Fruit fly (Drosophila melanogaster) whole organism, embryonic: Measurements from ENCODE around the gene CG9133.

ENCODE experiments used
- Adf1 ChIP-seq: fragments of 200-800 bp; sonication (Bioruptor generic); IDR thresholded peaks from 2 replicates; pipeline ENCODE4 v1.3.6; 2022; ENCODE audit warnings: missing biosample characterization, missing genetic modification characterization
- Antp ChIP-seq: fragments of 200-800 bp; sonication (Bioruptor generic); optimal IDR thresholded peaks from 3 replicates; lab custom pipeline; 2016; ENCODE audit warnings: missing biosample characterization, missing genetic modification characterization
- Bteb2 ChIP-seq: fragments of 200-800 bp; sonication (Bioruptor generic); optimal IDR thresholded peaks from 2 replicates; lab custom pipeline; 2016; ENCODE audit warnings: missing biosample characterization, missing genetic modification characterization
- CG12391 ChIP-seq: fragments of 200-800 bp; sonication (Bioruptor generic); optimal IDR thresholded peaks from 3 replicates; lab custom pipeline; 2018; ENCODE audit warnings: missing biosample characterization, mild to moderate bottlenecking, missing genetic modification characterization, moderate library complexity
- CG12769 ChIP-seq: fragments of 200-800 bp; sonication (Bioruptor generic); optimal IDR thresholded peaks from 2 replicates; lab custom pipeline; 2019; ENCODE audit warnings: missing biosample characterization, mild to moderate bottlenecking, missing genetic modification characterization, moderate library complexity
- CG2889 ChIP-seq: fragments of 200-800 bp; sonication (Bioruptor generic); IDR thresholded peaks from 3 replicates; pipeline ENCODE4 v1.3.6; 2022; ENCODE audit warnings: missing biosample characterization, missing genetic modification characterization
- CG42726 ChIP-seq: fragments of 200-800 bp; sonication (Bioruptor generic); IDR thresholded peaks from 2 replicates; pipeline ENCODE4 v1.3.6; 2022; ENCODE audit warnings: missing biosample characterization, missing genetic modification characterization; ENCODE audit not compliant: partially characterized antibody
- CG4328 ChIP-seq: fragments of 200-800 bp; sonication (Bioruptor generic); optimal IDR thresholded peaks from 3 replicates; lab custom pipeline; 2017; ENCODE audit warnings: missing biosample characterization, missing genetic modification reagents, missing genetic modification characterization
- CG4617 ChIP-seq: fragments of 200-800 bp; sonication (Bioruptor generic); optimal IDR thresholded peaks from 3 replicates; lab custom pipeline; 2016; ENCODE audit warnings: missing biosample characterization, missing genetic modification characterization, borderline replicate concordance
- CG6254 ChIP-seq: fragments of 200-800 bp; sonication (Bioruptor generic); optimal IDR thresholded peaks from 3 replicates; lab custom pipeline; 2017; ENCODE audit warnings: mild to moderate bottlenecking, missing biosample characterization, missing genetic modification reagents, missing genetic modification characterization
- CG6791 ChIP-seq: fragments of 200-800 bp; sonication (Bioruptor generic); IDR thresholded peaks from 3 replicates; pipeline ENCODE4 v1.3.6; 2022; ENCODE audit warnings: missing biosample characterization, missing genetic modification characterization; ENCODE audit not compliant: partially characterized antibody
- CG7357 ChIP-seq: fragments of 200-800 bp; sonication (Bioruptor generic); IDR thresholded peaks from 3 replicates; pipeline ENCODE4 v1.3.6; 2022; ENCODE audit warnings: missing biosample characterization, missing genetic modification characterization
- CG8089 ChIP-seq: fragments of 200-800 bp; sonication (Bioruptor generic); optimal IDR thresholded peaks from 3 replicates; lab custom pipeline; 2016; ENCODE audit warnings: missing biosample characterization, missing genetic modification characterization
- CG9876 ChIP-seq: fragments of 200-800 bp; sonication (Bioruptor generic); optimal IDR thresholded peaks from 2 replicates; lab custom pipeline; 2016; ENCODE audit warnings: missing biosample characterization, missing genetic modification characterization
- CG9932 ChIP-seq: fragments of 200-800 bp; sonication (Bioruptor generic); IDR thresholded peaks from 2 replicates; pipeline ENCODE4 v1.3.6; 2022; ENCODE audit warnings: missing biosample characterization, missing genetic modification characterization
- Chrac-16 ChIP-seq: fragments of 200-800 bp; sonication (Bioruptor generic); optimal IDR thresholded peaks from 3 replicates; lab custom pipeline; 2016; ENCODE audit warnings: missing biosample characterization, missing genetic modification characterization
- D19A ChIP-seq: fragments of 200-800 bp; optimal IDR thresholded peaks from 3 replicates; lab custom pipeline; 2019; ENCODE audit warnings: missing biosample characterization, mild to moderate bottlenecking, missing genetic modification characterization, moderate library complexity
- Dek ChIP-seq: fragments of 200-800 bp; sonication (Bioruptor generic); optimal IDR thresholded peaks from 3 replicates; lab custom pipeline; 2019; ENCODE audit warnings: missing biosample characterization, mild to moderate bottlenecking, missing genetic modification characterization, moderate library complexity
- Dll ChIP-seq: fragments of 200-800 bp; sonication (Bioruptor generic); IDR thresholded peaks from 4 replicates; pipeline ENCODE4 v1.3.6; 2022; ENCODE audit warnings: missing biosample characterization, missing genetic modification characterization; ENCODE audit not compliant: partially characterized antibody
- Gug ChIP-seq: fragments of 200-800 bp; sonication (Bioruptor generic); IDR thresholded peaks from 4 replicates; pipeline ENCODE4 v1.3.6; 2022; ENCODE audit warnings: missing biosample characterization, missing genetic modification characterization
- Hmr ChIP-seq: fragments of 200-800 bp; sonication (Bioruptor generic); optimal IDR thresholded peaks from 3 replicates; lab custom pipeline; 2017; ENCODE audit warnings: mild to moderate bottlenecking, missing biosample characterization, missing genetic modification reagents, missing genetic modification characterization
- Hr51 ChIP-seq, 2 experiments: fragments of 200-800 bp; sonication (Bioruptor generic); optimal IDR thresholded peaks; 2 replicates in 1 of 2; 3 replicates in 1 of 2; lab custom pipeline; 2016 to 2018; ENCODE audit warnings: missing biosample characterization in 2 of 2, missing genetic modification characterization in 2 of 2, mild to moderate bottlenecking in 1 of 2, moderate library complexity in 1 of 2
- Oaz ChIP-seq: fragments of 200-800 bp; sonication (Bioruptor generic); IDR thresholded peaks from 2 replicates; pipeline ENCODE4 v1.3.6; 2022; ENCODE audit warnings: missing biosample characterization, missing genetic modification characterization
- PHDP ChIP-seq: fragments of 200-800 bp; sonication (Bioruptor generic); optimal IDR thresholded peaks from 3 replicates; lab custom pipeline; 2018; ENCODE audit warnings: missing biosample characterization, mild to moderate bottlenecking, missing genetic modification characterization, moderate library complexity
- Rfx ChIP-seq: fragments of 200-800 bp; sonication (Bioruptor generic); IDR thresholded peaks from 2 replicates; pipeline ENCODE4 v1.3.6; 2022; ENCODE audit warnings: missing biosample characterization, missing genetic modification characterization
- Scr ChIP-seq: fragments of 200-800 bp; sonication (Bioruptor generic); IDR thresholded peaks from 2 replicates; pipeline ENCODE4 v1.3.6; 2022; ENCODE audit warnings: missing biosample characterization, missing genetic modification characterization; ENCODE audit not compliant: partially characterized antibody
- Sry-δ ChIP-seq: fragments of 200-800 bp; sonication (Bioruptor generic); optimal IDR thresholded peaks from 2 replicates; lab custom pipeline; 2016; ENCODE audit warnings: missing biosample characterization, missing genetic modification characterization
- Taf1 ChIP-seq: fragments of 200-800 bp; sonication (Bioruptor generic); IDR thresholded peaks from 2 replicates; pipeline ENCODE4 v1.3.6; 2022; ENCODE audit warnings: missing biosample characterization, missing genetic modification characterization
- bowl ChIP-seq: fragments of 200-800 bp; sonication (Bioruptor generic); IDR thresholded peaks from 2 replicates; pipeline ENCODE4 v1.3.6; 2022; ENCODE audit warnings: missing biosample characterization, missing genetic modification characterization
- btn ChIP-seq: fragments of 200-800 bp; sonication (Bioruptor generic); optimal IDR thresholded peaks from 2 replicates; lab custom pipeline; 2016; ENCODE audit warnings: missing biosample characterization, missing genetic modification characterization
- crol ChIP-seq: fragments of 200-800 bp; sonication (Bioruptor generic); IDR thresholded peaks from 2 replicates; pipeline ENCODE4 v1.3.6; 2022; ENCODE audit warnings: missing biosample characterization, missing genetic modification characterization
- danr ChIP-seq: fragments of 200-800 bp; sonication (Bioruptor generic); IDR thresholded peaks from 2 replicates; pipeline ENCODE4 v1.3.6; 2022; ENCODE audit warnings: missing biosample characterization, missing genetic modification characterization
- dimm ChIP-seq: fragments of 200-800 bp; sonication (Bioruptor generic); IDR thresholded peaks from 2 replicates; pipeline ENCODE4 v1.3.6; 2022; ENCODE audit warnings: missing biosample characterization, missing genetic modification characterization
- fu2 ChIP-seq: fragments of 200-800 bp; sonication (Bioruptor generic); optimal IDR thresholded peaks from 2 replicates; lab custom pipeline; 2016; ENCODE audit warnings: missing biosample characterization, missing genetic modification characterization
- gfzf ChIP-seq: fragments of 200-800 bp; sonication (Bioruptor generic); optimal IDR thresholded peaks from 2 replicates; lab custom pipeline; 2016; ENCODE audit warnings: missing biosample characterization, mild to moderate bottlenecking, missing genetic modification characterization, moderate library complexity
- hbn ChIP-seq: fragments of 200-800 bp; sonication (Bioruptor generic); IDR thresholded peaks from 2 replicates; pipeline ENCODE4 v1.3.6; 2022; ENCODE audit warnings: missing biosample characterization, missing genetic modification characterization; ENCODE audit not compliant: partially characterized antibody
- inv ChIP-seq: fragments of 200-800 bp; sonication (Bioruptor generic); IDR thresholded peaks from 2 replicates; pipeline ENCODE4 v1.3.6; 2022; ENCODE audit warnings: missing biosample characterization, missing genetic modification characterization; ENCODE audit not compliant: partially characterized antibody
- nerfin-2 ChIP-seq: fragments of 200-800 bp; sonication (Bioruptor generic); IDR thresholded peaks from 2 replicates; pipeline ENCODE4 v1.3.6; 2022; ENCODE audit warnings: missing biosample characterization, missing genetic modification characterization; ENCODE audit not compliant: partially characterized antibody
- phol ChIP-seq: fragments of 200-800 bp; sonication (Bioruptor generic); optimal IDR thresholded peaks from 3 replicates; lab custom pipeline; 2018; ENCODE audit warnings: missing biosample characterization, mild to moderate bottlenecking, missing genetic modification characterization, moderate library complexity
- pum ChIP-seq: fragments of 200-800 bp; sonication (Bioruptor generic); optimal IDR thresholded peaks from 2 replicates; lab custom pipeline; 2016; ENCODE audit warnings: missing biosample characterization, missing genetic modification characterization
- pzg ChIP-seq: fragments of 200-800 bp; sonication (Bioruptor generic); optimal IDR thresholded peaks from 3 replicates; lab custom pipeline; 2018; ENCODE audit warnings: missing biosample characterization, mild to moderate bottlenecking, missing genetic modification characterization, moderate library complexity
- sens ChIP-seq: fragments of 200-800 bp; sonication (Bioruptor generic); peaks from one replicate; lab custom pipeline; 2016; ENCODE audit warnings: missing biosample characterization, missing genetic modification characterization
- sisA ChIP-seq: fragments of 200-800 bp; sonication (Bioruptor generic); IDR thresholded peaks from 2 replicates; pipeline ENCODE4 v1.3.6; 2022; ENCODE audit warnings: missing biosample characterization, missing genetic modification characterization
- tna ChIP-seq: fragments of 200-800 bp; sonication (Bioruptor generic); IDR thresholded peaks from 2 replicates; pipeline ENCODE4 v1.3.6; 2022; ENCODE audit warnings: missing biosample characterization, missing genetic modification characterization; ENCODE audit not compliant: partially characterized antibody
- tup ChIP-seq: fragments of 200-800 bp; sonication (Bioruptor generic); optimal IDR thresholded peaks from 2 replicates; lab custom pipeline; 2016; ENCODE audit warnings: missing biosample characterization, mild to moderate bottlenecking, missing genetic modification characterization, moderate library complexity
- twi ChIP-seq: fragments of 200-800 bp; optimal IDR thresholded peaks from 2 replicates; lab custom pipeline; 2019; ENCODE audit warnings: missing biosample characterization, mild to moderate bottlenecking, missing genetic modification characterization, moderate library complexity
- tx ChIP-seq: fragments of 200-800 bp; sonication (Bioruptor generic); optimal IDR thresholded peaks from 2 replicates; lab custom pipeline; 2016; ENCODE audit warnings: missing biosample characterization, missing genetic modification characterization
- usp ChIP-seq: fragments of >200 bp; optimal IDR thresholded peaks from 2 replicates; lab custom pipeline; 2017; ENCODE audit warnings: missing biosample characterization, missing genetic modification characterization
- vnd ChIP-seq: fragments of 200-800 bp; sonication (Bioruptor generic); IDR thresholded peaks from 3 replicates; pipeline ENCODE4 v1.3.6; 2022; ENCODE audit warnings: missing biosample characterization, missing genetic modification characterization; ENCODE audit not compliant: partially characterized antibody
- vvl ChIP-seq: fragments of 200-800 bp; sonication (Bioruptor generic); IDR thresholded peaks from 2 replicates; pipeline ENCODE4 v1.3.6; 2022; ENCODE audit warnings: missing biosample characterization, missing genetic modification characterization
- z ChIP-seq: fragments of 200-800 bp; sonication (Bioruptor generic); IDR thresholded peaks from 3 replicates; pipeline ENCODE4 v1.3.6; 2022; ENCODE audit warnings: missing biosample characterization, missing genetic modification characterization

CG9133 gene

DNA sequence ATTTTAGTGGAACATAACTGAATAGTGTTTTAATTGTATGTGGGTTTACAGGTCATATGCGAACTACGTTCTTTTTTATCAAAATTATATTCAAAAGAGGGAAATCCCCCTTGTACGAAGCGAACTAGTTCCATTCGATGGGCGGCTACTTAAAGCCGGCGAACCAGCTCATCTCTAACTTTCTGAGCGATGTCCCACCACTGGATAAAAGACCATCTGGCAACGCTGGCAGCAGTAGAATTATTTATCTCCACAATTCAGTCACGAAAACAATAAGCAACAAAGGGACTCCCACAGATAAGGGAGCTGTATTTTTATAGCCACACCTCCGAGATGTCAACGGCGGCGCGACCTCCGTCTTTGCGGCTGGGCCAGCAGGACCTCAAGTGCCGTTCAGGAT lies 43.9 kb downstream of the CG9133 start, which contains the start of gene Rabex-5 (continued):
- TF ChIP-seq Oaz, result no peak
- no peak for TF ChIP-seq Adf1 (GFP tag; lab: Robert Waterston, UW)
- TF ChIP-seq CG6791 (GFP tag; lab: Robert Waterston, UW), result peak; percentile 90
- TF ChIP-seq hbn, result peak; percentile 78
- TF ChIP-seq btn (GFP tag; lab: Kevin White, UChicago), result no peak
- no peak for TF ChIP-seq CG4328 (GFP tag; lab: Kevin White, UChicago)
- TF ChIP-seq tx, result peak; percentile 21
- peak; percentile 27 for TF ChIP-seq fu2 (GFP tag; lab: Kevin White, UChicago)
- TF ChIP-seq Chrac-16 (GFP tag; lab: Kevin White, UChicago), result peak; percentile 3
- TF ChIP-seq PHDP (tag; lab: Kevin White, UChicago), result no peak
- peak; percentile 81 for TF ChIP-seq Dll
- no peak for TF ChIP-seq crol (GFP tag; lab: Robert Waterston, UW)
- peak; percentile 32 for TF ChIP-seq phol (tag; lab: Kevin White, UChicago)
- peak; percentile 23 for TF ChIP-seq gfzf (GFP tag; lab: Kevin White, UChicago)
- TF ChIP-seq Hr51 (GFP tag; optimal IDR thresholded peaks at IDR 0.05; lab: Kevin White, UChicago), result peak in 1 of 2 experiments; percentile 23
- TF ChIP-seq CG6254 (GFP tag; lab: Kevin White, UChicago), result no peak
- peak; percentile 69 for TF ChIP-seq Hmr (GFP tag; lab: Kevin White, UChicago)
- no peak for TF ChIP-seq dimm (GFP tag; lab: Robert Waterston, UW)
- peak; percentile 86 for TF ChIP-seq Scr (GFP tag; lab: Robert Waterston, UW)
- no peak for TF ChIP-seq CG8089 (GFP tag; lab: Kevin White, UChicago)
- peak; percentile 36 for TF ChIP-seq twi
- TF ChIP-seq CG42726 (GFP tag; lab: Robert Waterston, UW), result peak; percentile 87
- TF ChIP-seq nerfin-2 (GFP tag; lab: Robert Waterston, UW), result peak; percentile 68
- peak; percentile 36 for TF ChIP-seq Bteb2 (GFP tag; lab: Kevin White, UChicago)
- peak; percentile 43 for TF ChIP-seq CG12391 (tag; lab: Kevin White, UChicago)
- peak; percentile 85 for TF ChIP-seq CG4617 (GFP tag; lab: Kevin White, UChicago)
- TF ChIP-seq pzg (GFP tag; lab: Kevin White, UChicago), result peak; percentile 88
- TF ChIP-seq danr (GFP tag; lab: Robert Waterston, UW), result no peak
- TF ChIP-seq inv (GFP tag; lab: Robert Waterston, UW), result peak; percentile 82; the same call in 1 of the 2 replicates
- no peak for TF ChIP-seq CG12769
- peak; percentile 65; the same call in 1 of the 2 replicates for TF ChIP-seq vvl (GFP tag; lab: Robert Waterston, UW)
- TF ChIP-seq z, result no peak
- TF ChIP-seq sens, result peak; percentile 73
- peak; percentile 10 for TF ChIP-seq Dek (tag; lab: Kevin White, UChicago)
- peak; percentile 52; the same call in 2 of the 4 replicates for TF ChIP-seq Gug (GFP tag; lab: Robert Waterston, UW)
- TF ChIP-seq CG9876, result peak; percentile 17
- peak; percentile 73 for TF ChIP-seq vnd (GFP tag; lab: Robert Waterston, UW)
- no peak for TF ChIP-seq usp
- no peak for TF ChIP-seq bowl (GFP tag; lab: Robert Waterston, UW)
- no peak for TF ChIP-seq D19A (tag; lab: Kevin White, UChicago)
- peak; percentile 70 for TF ChIP-seq CG9932
- no peak for TF ChIP-seq CG7357
- peak; percentile 63 for TF ChIP-seq Rfx (GFP tag; lab: Robert Waterston, UW)
- 0 out of 2 replicates have a peak, but pooled peaks have one; percentile 13 for TF ChIP-seq sisA (GFP tag; lab: Robert Waterston, UW)
- TF ChIP-seq tup, result no peak
- no peak for TF ChIP-seq CG2889 (GFP tag; lab: Robert Waterston, UW)
- no peak for TF ChIP-seq Taf1 (GFP tag; lab: Robert Waterston, UW)
- peak; percentile 97 for TF ChIP-seq Sry-δ (GFP tag; lab: Kevin White, UChicago)
- TF ChIP-seq Antp (GFP tag; lab: Kevin White, UChicago), result peak; percentile 65
- no peak for TF ChIP-seq pum
- peak; percentile 74 for TF ChIP-seq tna (GFP tag; lab: Robert Waterston, UW)
